Worm (Caenorhabditis elegans) whole organism, dauer: ENCODE data around the gene srbc-65.

Experiments
- unc-62 ChIP-seq: sonication (generic microtip); optimal IDR thresholded peaks from 2 replicates; lab custom pipeline; 2017; ENCODE audit warnings: missing biosample characterization, missing genetic modification reagents, missing genetic modification characterization

The srbc-65 gene

DNA sequence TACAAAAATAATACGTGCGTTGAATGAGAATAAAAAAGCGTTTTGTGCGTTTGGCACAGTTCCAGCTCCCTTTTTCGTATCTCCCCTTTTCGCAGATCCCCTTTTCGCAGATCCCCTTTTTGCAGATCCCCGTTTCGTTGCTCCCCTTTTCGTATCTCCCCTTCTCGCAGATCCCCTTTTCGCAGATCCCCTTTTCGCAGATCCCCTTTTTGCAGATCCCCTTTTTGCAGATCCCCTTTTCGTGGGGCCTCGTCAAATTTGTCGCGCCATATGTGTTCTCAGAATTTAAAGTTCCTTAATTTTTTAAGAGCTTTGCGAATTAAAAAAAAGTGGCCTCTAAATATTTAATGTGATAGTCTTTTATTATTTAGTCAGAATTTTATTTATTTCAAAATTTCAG lies 2.1 kb downstream of the srbc-65 start, which contains the start of gene Y32B12B.4:
Y32B12B.4 (plus strand) TSS at position 399 of the 400 bp plus-strand sequence.
- no peak for TF ChIP-seq unc-62

ce11 chrV:16565639-16566038 lies 14.9 kb downstream of the srbc-65 start, which contains the start of gene sru-45:
Gene sru-45 (plus strand): TSS chrV:16565939.
- no peak for TF ChIP-seq unc-62

DNA sequence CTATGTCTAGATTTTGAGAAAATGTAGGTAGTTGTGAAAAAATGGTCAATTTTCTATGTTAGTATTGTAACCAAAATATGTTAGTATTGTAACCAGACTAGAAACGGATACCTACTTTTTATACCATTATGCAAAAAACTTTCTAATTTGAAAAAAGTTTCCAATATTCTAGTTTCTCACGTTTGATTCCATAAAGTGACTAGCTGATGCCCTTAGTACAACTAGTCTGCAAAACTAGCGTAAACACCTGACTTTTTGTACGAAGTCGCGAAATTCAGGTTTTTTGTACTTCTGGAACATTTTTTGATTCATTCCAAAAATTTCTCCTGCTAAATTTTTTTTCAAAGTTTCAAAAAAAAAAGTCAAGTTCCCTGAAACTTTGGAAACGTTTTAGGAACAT lies 17.3 kb downstream of the srbc-65 start:
- TF ChIP-seq unc-62 = no peak

DNA sequence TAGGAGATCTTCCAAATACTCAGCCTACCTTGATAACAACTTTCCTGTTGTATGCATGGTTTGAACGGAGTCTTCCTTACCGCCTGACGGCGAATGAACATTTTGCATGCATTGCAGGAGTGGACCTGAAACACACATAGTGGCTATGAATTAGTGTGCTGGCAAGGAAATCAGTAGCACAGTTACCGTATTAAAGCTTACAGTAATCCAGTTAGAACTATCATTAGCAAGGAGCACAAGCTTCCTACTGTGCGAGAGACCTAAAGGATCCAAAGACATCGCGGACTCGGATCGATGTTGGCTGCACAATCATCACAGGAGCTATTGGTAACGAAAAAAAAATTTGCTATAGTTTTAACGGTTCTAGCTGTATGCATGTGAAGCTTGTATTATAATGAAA lies 19.9 kb downstream of the srbc-65 start, which contains the start of gene nhr-233:
nhr-233 (minus strand) TSS at position 101 of the 400 bp plus-strand sequence.
- no peak for TF ChIP-seq unc-62

ce11 chrV:16573168-16573567 lies 22.4 kb downstream of the srbc-65 start, which contains the start of gene str-149:
Gene str-149 (plus strand): TSS chrV:16573468.
- no peak for TF ChIP-seq unc-62

DNA sequence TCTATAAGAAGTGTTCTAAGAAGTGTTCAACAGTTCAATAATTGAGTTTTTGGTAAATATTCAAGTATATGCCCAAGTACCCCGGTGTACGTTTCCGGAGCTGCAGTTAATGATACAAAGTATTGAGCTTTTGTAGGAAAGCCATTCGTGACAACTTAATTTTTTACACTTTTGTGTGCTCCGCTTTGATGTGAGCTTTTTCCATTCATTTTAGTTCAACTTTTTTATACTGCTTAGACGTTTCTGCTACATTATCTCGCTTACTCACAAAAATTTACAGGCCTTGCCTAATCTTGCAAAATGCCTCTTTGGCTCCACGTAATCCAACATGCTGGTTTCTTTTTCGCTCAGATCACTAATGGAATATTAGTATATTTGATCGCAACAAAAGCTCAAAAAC lies 25.1 kb downstream of the srbc-65 start, which contains the start of gene str-151:
str-151 (plus strand) TSS at position 301 of the 400 bp plus-strand sequence.
- no peak for TF ChIP-seq unc-62

DNA sequence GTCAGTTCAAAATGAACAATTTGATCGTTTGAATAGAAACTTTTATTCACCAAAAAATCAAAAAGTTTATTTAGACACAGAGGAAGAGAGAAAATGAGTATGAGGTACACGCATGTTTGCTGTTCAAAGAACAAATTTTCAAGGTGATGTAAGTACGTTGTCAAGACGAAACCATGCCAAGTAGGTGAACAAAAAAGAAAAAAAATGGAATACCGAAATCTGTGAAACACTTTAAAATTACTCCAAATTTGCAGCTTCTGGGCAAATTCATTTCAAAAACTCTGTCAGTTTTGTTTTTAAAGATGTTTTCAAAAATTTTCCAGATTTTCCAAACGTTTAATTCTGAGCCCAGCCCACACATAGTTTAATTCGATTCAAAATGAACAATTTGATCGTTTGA lies 29.6 kb downstream of the srbc-65 start, which contains the start of gene nhr-271:
nhr-271 (minus strand) TSS at position 101 of the 400 bp plus-strand sequence.
- no peak for TF ChIP-seq unc-62

- TF ChIP-seq unc-62 = no peak
Observed at ce11 chrV:16581061-16581460, 30.3 kb downstream of the srbc-65 start.

DNA sequence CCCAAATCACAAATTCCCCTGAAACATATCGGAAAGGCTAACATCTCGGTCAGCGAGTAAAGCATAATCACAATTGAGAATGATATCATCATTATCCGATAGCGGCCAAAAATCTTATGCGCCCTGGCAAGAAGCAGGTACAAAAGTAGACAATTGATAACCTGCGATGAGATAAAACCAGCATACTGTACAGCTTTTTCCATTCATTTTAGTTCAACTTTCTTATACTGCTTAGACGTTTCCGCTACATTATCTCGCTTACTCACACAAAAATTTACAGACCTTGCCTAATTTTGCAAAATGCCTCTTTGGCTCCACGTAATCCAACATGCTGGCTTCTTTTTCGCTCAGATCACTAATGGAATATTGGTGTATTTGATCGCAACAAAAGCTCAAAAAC lies 32.2 kb downstream of the srbc-65 start, which contains the start of gene str-150:
str-150 (plus strand) TSS at position 301 of the 400 bp plus-strand sequence.
- TF ChIP-seq unc-62 = no peak

ce11 chrV:16588428-16588827 lies 37.6 kb downstream of the srbc-65 start, which contains the start of gene srw-73:
Gene srw-73 (minus strand): TSS chrV:16588528.
- no peak for TF ChIP-seq unc-62

- TF ChIP-seq unc-62 = no peak
Observed at ce11 chrV:16589488-16589887, 38.7 kb downstream of the srbc-65 start.

DNA sequence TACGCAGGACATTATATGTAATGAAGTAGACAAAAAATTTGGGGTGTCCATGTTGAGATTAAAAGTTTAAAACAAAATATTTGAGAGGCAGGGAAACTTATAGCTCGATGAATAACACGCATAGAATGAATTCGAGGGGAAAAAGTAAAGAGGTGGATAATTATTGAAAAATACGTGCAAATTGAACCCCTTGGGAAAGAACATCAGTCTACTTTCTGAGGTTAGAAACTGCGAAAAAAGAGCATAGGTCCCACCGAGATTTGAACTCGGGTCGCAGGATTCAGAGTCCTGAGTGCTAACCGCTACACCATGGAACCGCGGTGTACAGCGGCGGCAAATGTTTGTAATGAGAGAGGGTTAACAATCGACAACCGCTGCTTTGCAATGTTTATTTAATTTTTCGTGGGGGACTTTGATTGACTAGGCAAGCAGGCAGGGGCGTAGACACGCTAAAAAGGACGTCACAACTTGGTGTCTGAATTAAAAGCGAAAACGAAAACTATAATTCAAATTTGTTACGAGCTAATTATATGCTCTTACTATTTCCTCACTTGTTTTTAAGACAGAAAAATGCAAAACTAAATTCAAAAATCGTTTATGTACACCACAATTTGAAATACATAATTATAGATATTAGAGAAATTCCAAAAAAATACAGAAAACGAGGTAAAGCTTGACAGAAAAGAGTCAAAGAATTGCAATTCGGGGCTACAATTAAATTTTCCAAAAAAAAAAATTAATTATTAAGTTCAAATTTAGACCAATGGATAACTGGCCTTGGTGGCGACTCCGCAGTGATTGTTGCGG lies 41.4 kb downstream of the srbc-65 start, which contains the start of gene srh-269:
srh-269 (minus strand) TSS at position 51 of the 807 bp plus-strand sequence.
- no peak for TF ChIP-seq unc-62

ce11 chrV:16592947-16593791 lies 42.4 kb downstream of the srbc-65 start:
- TF ChIP-seq unc-62 = no peak

DNA sequence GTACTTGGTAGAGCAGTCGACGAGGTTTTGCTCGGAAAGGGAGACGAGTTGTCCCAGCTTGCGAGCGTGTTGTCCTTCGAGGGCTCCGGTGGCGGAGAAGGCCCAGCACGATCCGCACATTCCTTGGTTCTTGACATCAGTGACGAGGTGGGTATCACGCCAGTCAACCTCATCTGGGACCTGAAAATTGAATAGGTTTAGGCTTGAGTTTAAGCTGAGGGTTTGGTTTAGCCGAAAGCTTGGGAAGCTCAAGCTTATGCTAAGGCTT lies 42.9 kb downstream of the srbc-65 start:
- TF ChIP-seq unc-62 = no peak

- no peak for TF ChIP-seq unc-62
Observed at ce11 chrV:16594514-16594913, 43.7 kb downstream of the srbc-65 start.

DNA sequence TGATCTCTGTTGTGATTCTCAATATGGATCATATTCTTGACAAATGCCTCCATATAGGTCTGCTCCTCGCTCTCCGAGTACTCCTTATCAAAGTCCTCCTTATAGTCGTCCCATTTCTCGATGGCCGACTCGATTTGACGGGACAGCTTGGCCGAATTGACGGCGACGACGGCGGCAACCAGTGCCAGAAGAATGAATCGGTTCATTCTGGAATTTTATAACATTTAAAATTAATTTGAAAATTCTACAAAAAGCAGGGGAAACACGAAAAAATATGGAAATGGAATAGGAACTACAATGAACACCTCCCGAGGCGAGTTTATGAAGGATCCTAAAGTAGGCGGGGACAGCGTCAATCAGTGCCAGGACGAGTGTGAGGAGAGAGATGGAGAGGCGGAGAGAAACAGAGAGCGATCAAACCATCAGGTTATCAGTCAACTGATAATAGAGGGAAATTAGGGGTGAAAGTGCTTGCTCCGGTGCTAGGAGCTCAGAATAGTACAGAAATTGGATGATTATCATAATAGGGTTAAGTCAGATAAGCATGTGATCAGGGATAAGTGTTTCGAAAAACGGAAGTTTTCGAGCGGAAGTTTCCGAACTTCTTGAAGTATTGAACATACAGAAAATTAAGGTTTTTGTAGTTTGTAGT lies 44.5 kb downstream of the srbc-65 start, which contains the start of gene cpl-1:
cpl-1 (minus strand) TSS at position 207 of the 652 bp plus-strand sequence.
- no peak for TF ChIP-seq unc-62
